Fruit fly (Drosophila melanogaster) whole organism, larva: Measurements from ENCODE around the gene RpS3A.

Experiments
- noc ChIP-seq: fragments of 200-800 bp; sonication (Bioruptor generic); optimal IDR thresholded peaks from 3 replicates; lab custom pipeline; 2019; ENCODE audit warnings: missing biosample characterization, mild to moderate bottlenecking, missing genetic modification characterization, moderate library complexity

Gene RpS3A

DNA sequence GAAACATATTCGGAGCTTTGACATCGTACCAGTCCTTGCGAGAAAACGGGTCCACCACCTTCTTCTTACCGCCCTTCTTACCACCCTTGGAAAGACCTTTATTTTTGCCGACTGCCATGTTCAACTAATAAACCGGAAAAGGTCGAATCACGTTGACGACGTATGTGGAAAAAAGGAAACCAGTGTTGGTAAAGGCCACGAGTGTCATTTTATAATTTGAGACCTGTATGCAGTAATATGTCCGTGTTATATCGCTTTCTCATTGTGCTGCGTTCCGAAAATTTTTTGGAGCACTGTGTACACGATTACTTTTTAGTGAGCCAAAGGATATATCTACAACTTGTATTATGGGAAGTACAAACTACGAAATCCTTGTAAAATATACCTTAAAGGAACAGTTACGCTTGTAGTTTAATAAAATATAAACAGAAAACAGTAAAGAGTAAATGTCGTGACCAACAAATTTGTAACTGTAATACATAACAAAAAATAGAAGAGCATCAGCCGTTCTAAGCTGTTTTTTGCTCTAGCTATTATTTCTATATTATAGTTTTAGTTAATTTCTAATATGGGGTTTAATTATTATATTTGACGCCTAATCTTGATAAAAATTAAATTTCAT, at the start of gene RpS3A:
TSS of gene RpS3A (minus strand) at position 145 of the 622 bp plus-strand sequence.
- TF ChIP-seq noc (tag; lab: Kevin White, UChicago), result peak; percentile 67

DNA sequence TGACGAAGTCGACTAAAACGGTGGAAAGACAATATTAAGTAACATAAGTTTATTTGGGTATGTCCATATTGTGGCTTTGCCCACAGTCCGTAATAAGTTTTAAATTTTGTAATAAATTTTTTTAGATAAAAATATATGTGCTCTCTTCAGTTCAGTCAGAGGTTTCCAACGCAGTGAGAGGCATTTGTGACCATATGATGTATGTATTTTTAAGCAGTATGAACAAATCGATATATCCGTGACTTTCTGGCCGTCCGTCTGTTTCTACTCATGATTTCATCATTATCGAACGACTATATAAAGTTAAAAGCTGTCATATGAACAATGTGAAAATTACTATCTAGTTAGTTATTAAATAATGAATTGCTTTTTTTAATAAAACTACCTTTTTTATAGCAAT, 35.1 kb upstream of the RpS3A start:
- TF ChIP-seq noc (tag; lab: Kevin White, UChicago), result no peak

DNA sequence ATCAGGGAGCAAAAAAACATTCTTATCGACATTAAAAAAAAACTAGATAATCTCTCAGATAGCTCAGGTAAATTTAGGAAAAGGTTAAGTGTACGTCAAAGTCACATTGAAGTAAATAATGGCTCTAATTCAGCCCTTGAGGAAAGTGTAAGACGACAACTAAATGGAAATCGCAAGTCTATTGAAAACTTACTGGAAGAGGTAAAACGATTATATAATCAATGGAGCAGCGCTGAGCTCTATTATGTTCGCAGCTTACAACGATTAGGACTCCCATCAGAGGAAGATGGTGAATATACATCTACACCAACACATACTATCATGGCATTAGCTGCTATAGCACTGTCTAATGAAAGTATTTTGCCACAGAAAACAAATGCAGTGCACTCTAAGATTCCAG, 25.0 kb upstream of the RpS3A start:
- TF ChIP-seq noc (tag; lab: Kevin White, UChicago), result no peak

DNA sequence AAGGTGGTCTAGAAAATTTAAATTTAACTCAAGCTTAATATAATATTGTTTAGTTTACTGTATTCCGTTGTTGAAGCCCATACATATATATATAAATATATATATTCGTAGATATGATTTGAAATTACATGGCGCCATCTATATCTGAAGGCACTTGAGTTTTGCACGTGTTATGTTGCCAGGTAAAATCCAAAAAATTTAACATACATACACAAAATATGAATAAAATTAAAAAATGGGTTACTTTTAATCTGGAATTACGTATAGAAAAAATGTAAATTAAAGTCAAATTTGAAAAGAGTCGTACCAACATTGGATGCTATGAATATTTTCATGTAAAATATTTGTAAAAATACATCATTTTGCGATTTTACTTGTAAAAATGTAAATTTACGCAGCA, 22.7 kb upstream of the RpS3A start:
- TF ChIP-seq noc (tag; lab: Kevin White, UChicago), result no peak

DNA sequence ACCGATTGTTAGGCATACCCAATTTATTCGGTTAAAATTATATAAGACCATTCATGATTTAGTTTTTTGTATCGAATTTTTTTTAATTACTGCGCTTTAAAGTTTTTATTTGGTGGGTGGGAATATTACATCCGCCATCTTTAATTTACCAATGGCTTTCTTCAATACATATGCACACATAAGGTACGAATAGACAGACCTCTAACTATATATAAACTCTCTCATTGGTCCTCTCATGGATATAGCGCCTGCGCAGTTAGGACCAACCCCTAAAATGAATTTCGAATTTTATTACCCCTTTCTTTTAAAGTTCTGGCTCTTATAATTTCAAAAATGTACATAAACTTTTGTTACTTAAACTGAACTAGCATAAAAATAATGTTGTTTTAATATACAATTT, 20.3 kb upstream of the RpS3A start:
- TF ChIP-seq noc (tag; lab: Kevin White, UChicago), result no peak

DNA sequence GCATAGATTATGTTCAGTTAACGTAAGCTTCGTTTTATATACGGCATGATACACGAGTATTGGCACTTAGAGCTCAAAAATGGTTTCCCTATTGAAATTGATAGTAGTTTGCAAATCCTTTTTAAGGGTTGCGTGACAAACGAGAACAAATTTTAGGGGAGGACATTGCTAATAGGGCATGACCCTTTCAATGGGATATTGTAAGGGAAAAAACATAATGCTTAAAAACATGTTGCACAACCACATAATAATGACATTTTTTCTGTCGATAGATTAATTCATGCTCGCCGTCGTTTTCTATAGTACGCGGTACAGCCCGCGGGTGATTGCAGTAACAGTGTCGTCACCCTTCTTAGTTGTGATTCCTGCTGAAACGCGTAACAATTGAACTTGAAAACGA, 17.9 kb upstream of the RpS3A start:
- no peak for TF ChIP-seq noc (tag; lab: Kevin White, UChicago)

DNA sequence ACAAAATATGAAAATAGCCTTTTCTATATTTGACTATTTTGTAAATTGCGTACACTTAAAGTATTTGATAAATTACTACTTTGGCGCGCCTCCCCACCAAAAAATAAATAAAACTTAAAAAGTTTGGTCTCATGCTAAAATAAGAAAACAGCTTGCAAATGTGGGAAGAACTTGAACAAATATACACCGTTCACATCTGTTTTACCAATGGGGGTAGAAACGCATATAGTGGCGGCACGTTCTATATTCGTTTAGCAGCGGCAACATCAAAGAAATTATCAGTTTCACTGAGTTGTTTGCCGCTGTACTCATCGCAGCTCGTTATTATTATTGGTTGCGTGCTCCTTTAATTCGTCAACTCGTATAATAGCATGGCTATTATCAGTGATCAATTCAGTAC, 9.2 kb upstream of the RpS3A start:
- no peak for TF ChIP-seq noc (tag; lab: Kevin White, UChicago)

DNA sequence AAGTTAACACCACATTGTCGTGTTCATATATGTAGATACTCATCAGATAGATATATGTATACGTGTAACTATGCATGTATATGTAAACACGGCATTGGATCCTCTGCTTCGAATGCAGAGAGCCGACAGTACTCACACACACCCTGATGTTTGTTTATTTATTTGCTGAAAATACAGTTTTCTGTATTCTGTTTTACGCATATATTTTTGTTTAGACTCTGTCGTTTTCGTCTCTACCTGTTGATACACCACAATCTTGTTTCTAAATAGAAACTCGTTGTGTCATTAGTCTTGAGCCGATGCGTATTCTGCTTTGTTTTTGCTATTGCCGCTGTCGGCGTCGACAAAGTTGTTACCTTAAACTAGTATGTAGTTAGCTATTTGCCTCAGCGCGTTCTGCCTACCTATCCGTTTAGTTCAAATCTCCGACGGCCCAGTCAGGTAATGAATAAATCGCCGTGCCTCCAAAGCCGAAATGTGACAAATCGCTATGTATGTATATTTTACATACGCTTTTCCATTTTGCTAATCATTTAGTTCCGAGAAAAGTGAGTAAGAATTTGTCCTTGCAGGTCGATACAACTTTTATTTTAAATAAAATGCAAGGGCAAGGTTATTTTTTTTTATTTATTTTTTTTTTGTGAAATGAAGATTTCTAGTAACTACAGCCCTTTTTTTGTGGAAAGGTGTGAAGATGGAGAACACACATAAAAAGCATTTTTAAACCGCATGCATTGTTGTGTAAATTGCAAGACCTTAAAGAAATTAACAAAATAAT, 3.3 kb upstream of the RpS3A start:
- no peak for TF ChIP-seq noc (tag; lab: Kevin White, UChicago)

DNA sequence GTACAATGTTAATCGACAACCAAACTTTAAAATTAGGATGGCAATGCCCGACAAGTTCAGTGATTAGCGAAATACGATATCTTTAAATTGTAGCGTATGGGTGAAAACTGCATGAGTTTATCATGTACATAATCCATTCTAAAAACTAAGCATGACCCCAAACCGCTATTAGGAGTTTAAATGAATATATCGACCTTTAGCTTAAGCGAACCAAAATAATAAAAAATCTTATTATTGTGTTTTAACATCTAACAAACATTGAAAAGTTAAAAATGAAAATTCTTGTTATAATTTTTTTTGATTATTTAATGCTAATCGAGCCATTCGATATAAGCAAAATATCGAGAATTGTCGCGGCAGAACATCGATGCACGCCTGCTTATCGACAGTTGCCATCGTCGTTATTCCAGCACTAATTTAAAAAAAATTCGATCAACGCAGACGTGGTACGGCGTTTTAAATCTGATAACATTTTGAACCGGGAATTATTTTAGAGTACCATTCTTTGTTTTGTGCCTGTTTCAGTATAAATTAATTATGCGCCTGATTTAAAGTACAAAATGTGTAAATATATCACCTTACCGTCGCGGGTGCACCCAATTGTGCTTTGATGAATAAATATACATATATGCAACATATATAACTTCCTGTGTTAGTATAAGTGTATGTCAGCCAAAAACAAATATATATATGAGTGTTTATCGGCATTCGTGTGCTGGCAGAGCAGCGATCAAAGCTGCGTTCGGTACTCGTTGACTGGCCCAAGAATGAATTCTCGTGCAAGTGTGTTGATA, 2.1 kb upstream of the RpS3A start, which contains the start of gene pan:
TSS of gene pan (plus strand) at position 378 of the 794 bp plus-strand sequence.
- TF ChIP-seq noc (tag; lab: Kevin White, UChicago), result peak; percentile 44

DNA sequence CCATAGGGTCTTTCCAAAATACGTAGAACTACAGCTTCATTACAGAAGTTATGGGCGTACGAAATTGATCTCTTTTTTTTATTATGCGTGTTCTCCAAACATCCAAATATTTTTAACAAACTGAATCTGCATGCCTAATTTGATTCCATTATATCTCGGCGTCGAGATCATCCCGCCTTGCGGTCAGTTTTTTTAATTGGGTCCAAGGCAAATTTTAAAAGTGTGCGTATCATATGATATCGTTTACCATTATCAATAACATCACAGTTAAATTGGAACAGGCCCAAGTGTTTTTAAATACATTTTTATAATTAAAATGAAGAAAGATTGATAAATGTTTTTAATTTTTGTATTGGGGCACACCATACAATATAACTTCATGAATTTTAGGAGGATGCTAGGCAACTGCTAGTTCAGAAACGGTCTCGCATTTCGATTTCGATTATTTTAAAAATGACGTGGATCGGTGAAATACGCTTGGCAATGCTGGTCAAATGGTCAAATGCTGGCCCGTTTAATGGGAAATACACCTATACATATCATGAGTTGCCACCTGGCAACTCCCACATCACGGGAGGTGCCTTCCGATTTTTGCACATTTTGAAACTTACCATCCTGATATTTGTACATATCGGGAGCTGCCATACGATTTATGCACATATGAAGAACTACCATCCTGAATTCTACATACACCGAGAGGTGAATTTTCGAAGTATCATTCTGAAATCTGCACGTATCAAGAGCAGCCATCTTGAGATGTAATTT, 1.4 kb upstream of the RpS3A start:
- no peak for TF ChIP-seq noc (tag; lab: Kevin White, UChicago)

DNA sequence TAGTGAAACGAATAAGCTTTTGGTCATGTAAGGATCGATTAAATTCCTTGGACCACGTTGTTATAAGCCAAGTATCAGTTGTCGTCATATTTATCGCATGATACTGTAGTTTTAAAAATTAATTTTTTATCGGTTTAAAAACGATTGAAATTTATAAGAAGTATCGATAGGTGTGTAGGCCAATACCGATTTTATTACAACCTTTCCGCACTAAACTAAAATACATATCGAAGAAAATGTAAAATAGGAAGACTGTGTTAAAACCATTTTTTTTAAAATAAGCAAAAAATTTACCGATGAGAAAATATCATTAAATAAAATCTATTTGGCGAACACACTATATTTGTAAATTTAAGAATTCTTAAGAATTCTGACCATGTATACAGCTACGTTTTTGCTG, 3.7 kb downstream of the RpS3A start:
- no peak for TF ChIP-seq noc (tag; lab: Kevin White, UChicago)

DNA sequence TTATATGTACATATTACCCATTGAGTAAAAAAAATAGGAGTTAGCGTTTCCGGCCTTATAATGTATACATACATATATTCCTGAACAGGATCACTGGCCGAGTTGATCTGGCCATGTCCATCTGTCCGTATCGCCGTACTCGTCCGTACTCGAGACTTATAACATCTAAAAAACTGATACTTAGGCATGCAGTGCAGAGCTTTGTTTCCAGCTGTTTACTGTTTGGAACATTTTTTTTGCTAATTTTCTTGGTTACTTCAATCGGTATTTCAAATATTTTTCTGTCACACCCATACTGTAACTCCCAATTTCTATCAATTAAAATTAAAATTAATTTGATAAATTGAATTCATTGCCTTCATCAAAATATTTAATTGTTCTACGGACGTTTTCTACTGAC, 4.5 kb downstream of the RpS3A start:
- no peak for TF ChIP-seq noc (tag; lab: Kevin White, UChicago)

DNA sequence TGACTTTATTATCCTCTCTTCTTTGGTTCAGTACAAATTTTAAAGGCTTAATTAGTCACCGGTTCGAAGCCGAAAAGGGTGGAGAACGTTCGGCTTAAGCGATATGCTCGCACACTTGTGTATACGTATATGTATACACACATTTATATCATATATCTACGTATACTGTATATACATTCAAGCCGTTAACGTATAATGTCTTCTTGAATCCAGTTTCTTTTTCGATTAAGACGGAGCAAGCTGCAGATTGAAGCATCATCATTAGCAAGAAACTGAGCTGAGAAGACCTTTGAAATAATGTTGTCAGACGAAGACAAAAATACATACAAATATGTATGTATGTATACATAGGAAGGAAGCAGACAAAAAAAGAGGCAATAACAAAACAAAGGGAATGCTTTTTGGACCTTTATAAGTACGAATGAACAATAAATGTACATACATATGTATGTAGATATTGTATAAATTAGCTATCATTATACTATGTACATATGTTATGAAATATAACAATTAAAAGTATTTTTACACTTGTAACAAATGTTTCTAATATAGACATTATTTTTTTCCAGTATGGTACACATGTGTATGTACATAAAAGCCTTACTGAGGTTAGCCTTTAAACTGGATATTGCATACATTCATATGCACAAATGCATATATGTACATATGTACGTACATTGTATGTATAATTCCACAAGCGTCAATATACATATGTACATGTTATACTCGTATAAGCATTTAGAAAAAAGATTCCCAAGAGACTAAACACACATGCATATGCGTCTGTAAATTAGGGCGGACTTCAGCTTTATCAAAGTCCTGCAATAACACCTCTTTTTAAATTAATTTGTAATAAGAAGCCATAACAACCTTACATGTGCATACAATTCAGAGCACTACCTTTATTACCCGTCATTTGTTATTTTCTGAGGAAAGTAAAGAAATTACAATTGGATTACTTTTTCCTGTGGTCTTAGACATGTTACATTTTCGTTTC, 6.7 kb downstream of the RpS3A start:
- no peak for TF ChIP-seq noc (tag; lab: Kevin White, UChicago)

DNA sequence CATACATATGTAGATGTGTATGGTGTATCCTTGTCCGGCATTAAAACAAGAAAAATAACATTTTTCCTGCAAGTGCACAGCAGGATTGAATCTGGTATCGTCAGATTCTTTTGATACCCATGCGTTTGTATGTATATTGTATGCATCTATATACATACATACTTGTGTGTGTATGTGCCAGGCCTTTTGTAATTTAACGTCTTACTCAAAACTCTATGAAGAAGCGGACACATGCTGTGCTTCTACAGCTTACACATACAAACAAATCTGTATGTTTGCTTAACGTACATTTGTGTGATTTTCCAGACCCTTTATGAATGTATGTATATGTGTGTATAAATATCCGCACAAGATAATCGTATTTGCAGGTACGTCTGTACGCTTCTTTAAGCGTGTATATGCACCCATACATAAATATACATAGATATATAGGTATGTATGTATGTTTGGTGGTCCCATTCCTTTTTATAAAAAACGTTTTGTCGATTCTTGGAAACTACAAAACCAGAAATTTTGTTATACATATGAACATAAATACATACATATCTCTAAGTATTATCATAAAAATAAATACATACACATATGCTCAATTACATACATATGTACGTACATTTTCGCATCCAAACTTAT, 8.0 kb downstream of the RpS3A start:
- TF ChIP-seq noc (tag; lab: Kevin White, UChicago), result peak; percentile 1
